Fruit fly (Drosophila melanogaster): ENCODE measurements around the gene CheA75a.

Gene CheA75a

DNA sequence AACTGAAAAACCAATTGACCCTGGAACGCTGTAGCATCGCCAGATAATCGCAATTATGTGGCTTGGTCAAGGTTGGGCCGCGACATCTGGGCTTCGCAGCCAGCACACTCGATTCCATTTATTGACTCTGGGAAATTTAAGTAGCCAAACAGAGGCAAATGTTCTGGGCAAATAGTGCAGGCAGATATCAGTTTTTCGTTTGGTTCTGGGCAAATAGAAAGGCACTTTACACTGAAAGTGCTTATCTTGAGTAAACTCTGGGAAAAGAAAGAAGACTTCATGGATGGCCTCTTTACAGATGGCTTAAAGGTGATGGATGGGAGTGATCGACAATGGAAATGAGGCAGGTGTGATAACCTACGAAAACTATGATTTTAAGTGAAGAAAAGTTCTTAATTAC is 9.8 kb upstream of the CheA75a start:
- TF ChIP-seq Hr78 (GFP tag; optimal IDR thresholded peaks at IDR 0.05) (no peak), CG9705 (GFP tag; optimal IDR thresholded peaks at IDR 0.05) (no peak), foxo (GFP tag; optimal IDR thresholded peaks at IDR 0.05) (no peak), Myc (optimal IDR thresholded peaks at IDR 0.05) (no peak), sv (GFP tag; optimal IDR thresholded peaks at IDR 0.05) (no peak), fru (GFP tag; optimal IDR thresholded peaks at IDR 0.05) (no peak), tai (GFP tag; optimal IDR thresholded peaks at IDR 0.05) (no peak), jim (GFP tag; optimal IDR thresholded peaks at IDR 0.05) (no peak), CrebA (GFP tag; optimal IDR thresholded peaks at IDR 0.05; ENCODE audit: borderline replicate concordance) (no peak), rgr (GFP tag; optimal IDR thresholded peaks at IDR 0.05) (no peak), dsf (GFP tag; optimal IDR thresholded peaks at IDR 0.05; ENCODE audit: borderline replicate concordance) (no peak), dmrt93B (GFP tag; optimal IDR thresholded peaks at IDR 0.05) (no peak), br (GFP tag; optimal IDR thresholded peaks at IDR 0.05) (no peak), Sp1 (GFP tag; optimal IDR thresholded peaks at IDR 0.05) (no peak), CG32264 (GFP tag; optimal IDR thresholded peaks at IDR 0.05) (no peak), N (GFP tag; optimal IDR thresholded peaks at IDR 0.05) (no peak), sage (GFP tag; optimal IDR thresholded peaks at IDR 0.05) (no peak), Abd-B (GFP tag; optimal IDR thresholded peaks at IDR 0.05) (no peak), Hnf4 (GFP tag; optimal IDR thresholded peaks at IDR 0.05) (no peak)

DNA sequence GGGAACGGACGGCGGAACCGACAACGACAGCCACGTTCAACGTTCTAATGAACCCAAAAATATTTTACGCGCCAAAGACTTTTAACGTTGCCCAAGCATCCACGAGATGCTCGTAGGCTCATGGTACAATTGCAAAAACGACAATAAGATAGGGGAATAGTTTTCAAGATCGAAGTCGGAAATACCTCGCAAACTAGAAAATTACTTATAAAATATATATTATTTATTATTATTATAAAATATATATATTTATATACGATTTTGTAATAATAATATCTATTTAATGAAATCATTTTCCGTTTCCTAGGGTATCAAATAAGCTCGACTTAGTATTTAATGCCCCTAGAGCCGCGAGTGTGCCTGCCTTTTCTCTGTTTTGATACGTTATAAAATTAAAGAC is 8.7 kb upstream of the CheA75a start:
- TF ChIP-seq fru (GFP tag; optimal IDR thresholded peaks at IDR 0.05) (peak; percentile 29), HLH106 (tag; optimal IDR thresholded peaks at IDR 0.05) (peak; percentile 8), woc (GFP tag; optimal IDR thresholded peaks at IDR 0.05) (no peak), h (GFP tag; optimal IDR thresholded peaks at IDR 0.05) (peak; percentile 22), foxo (GFP tag; optimal IDR thresholded peaks at IDR 0.05) (peak in 1 of 2 experiments; percentile 30), Dif (GFP tag; optimal IDR thresholded peaks at IDR 0.05; ENCODE audit: partially characterized antibody) (no peak)

DNA sequence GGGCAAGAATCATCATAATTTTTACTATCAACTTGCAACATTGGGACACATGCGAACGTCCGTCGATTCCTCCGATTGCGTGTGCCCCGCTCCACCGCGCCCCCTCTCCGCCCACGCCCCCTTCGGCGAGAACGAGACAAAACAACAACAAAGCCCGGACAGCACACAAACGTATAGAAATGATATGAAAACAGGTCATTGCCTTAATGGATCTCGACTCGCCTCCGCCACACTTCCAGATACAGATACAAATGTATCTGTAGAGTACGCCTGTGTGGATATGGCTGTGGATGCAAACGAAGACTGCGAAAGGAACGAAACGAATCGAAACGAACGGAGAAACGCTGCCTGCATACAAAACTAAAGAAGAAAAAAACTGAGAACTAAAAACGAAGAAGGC is 8.2 kb upstream of the CheA75a start:
- TF ChIP-seq N (GFP tag; optimal IDR thresholded peaks at IDR 0.05) (no peak), Dif (GFP tag; optimal IDR thresholded peaks at IDR 0.05; ENCODE audit: partially characterized antibody) (peak; percentile 18), Vsx2 (GFP tag; optimal IDR thresholded peaks at IDR 0.05; ENCODE audit: partially characterized antibody) (peak; percentile 23), sage (GFP tag; optimal IDR thresholded peaks at IDR 0.05) (no peak), jim (GFP tag; optimal IDR thresholded peaks at IDR 0.05) (no peak), pan (optimal IDR thresholded peaks at IDR 0.05) (no peak), psq (GFP tag; optimal IDR thresholded peaks at IDR 0.05) (peak; percentile 69), GATAd (GFP tag; optimal IDR thresholded peaks at IDR 0.05) (no peak), Dfd (GFP tag; optimal IDR thresholded peaks at IDR 0.05) (no peak), usp (GFP tag; optimal IDR thresholded peaks at IDR 0.05) (no peak), fru (GFP tag; optimal IDR thresholded peaks at IDR 0.05) (no peak)

DNA sequence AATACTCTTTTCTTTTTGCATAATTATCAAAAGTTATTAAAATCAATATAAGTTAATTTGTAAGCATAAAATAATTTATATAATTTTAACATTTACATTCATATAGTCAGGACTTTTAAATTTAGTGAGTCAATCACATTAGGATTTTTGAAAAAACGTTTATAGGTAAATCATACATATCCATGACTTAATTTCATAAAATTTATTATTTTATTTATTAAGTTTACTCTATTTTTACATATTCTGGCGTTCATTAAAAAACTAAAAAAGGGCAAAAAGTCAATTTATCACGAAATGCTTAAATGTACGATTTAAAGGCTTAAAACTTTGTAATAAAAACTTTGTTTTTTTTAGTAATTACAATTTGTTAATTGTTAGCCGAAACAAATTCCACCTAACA is 7.7 kb upstream of the CheA75a start:
- no peak for TF ChIP-seq Vsx2 (GFP tag; optimal IDR thresholded peaks at IDR 0.05; ENCODE audit: partially characterized antibody)
- TF ChIP-seq HLH106 (tag; optimal IDR thresholded peaks at IDR 0.05) = no peak
- TF ChIP-seq tai (GFP tag; optimal IDR thresholded peaks at IDR 0.05) = no peak
- TF ChIP-seq psq (GFP tag; optimal IDR thresholded peaks at IDR 0.05) = no peak
- TF ChIP-seq dl (GFP tag; optimal IDR thresholded peaks at IDR 0.05; ENCODE audit: insufficient read depth in 1 of 2, partially characterized antibody in 2 of 2) = no peak
- TF ChIP-seq GATAd (GFP tag; optimal IDR thresholded peaks at IDR 0.05) = no peak
- TF ChIP-seq Sp1 (GFP tag; optimal IDR thresholded peaks at IDR 0.05) = no peak
- no peak for TF ChIP-seq jim (GFP tag; optimal IDR thresholded peaks at IDR 0.05)
- TF ChIP-seq woc (GFP tag; optimal IDR thresholded peaks at IDR 0.05) = no peak
- TF ChIP-seq foxo (GFP tag; optimal IDR thresholded peaks at IDR 0.05) = no peak
- TF ChIP-seq Rel (GFP tag; optimal IDR thresholded peaks at IDR 0.05) = no peak
- TF ChIP-seq Rel (tag; optimal IDR thresholded peaks at IDR 0.05) = no peak
- no peak for TF ChIP-seq sage (GFP tag; optimal IDR thresholded peaks at IDR 0.05)

DNA sequence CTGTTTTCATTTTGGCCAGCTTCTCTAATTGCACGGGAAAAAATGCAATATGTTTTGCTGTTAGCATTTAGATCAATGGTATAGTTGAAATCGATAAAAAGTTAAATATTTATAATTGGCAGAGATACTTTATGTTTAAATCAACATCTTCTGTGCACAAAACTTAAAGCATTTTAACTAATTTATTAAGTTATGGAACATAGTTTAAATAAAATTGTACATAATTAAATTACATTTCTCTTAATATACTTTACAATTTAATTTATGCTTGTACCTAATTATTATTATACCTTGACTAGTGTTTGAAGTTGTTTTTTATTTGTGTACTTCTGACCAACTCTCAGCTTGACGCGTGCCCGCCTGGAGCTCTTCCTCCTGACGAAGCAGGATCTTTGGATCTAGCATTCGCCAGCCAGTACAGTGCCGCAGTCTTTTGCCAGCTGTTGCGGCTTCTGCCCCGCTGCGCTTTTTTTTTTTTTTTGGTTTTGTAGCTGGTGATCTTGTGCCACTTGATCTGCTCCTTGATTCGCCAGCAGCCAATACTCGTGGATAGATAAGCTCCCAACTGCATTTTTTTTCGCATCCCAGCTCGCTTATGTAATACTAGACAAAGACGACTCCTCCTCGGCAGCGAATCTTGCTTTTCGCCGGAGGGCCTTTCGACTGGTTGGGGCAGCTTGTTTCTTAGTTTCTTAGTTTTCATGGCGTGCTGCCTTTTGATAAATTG is 6.7 kb upstream of the CheA75a start:
- no peak for TF ChIP-seq Myc (optimal IDR thresholded peaks at IDR 0.05)
- no peak for TF ChIP-seq Rel (GFP tag; optimal IDR thresholded peaks at IDR 0.05)
- no peak for TF ChIP-seq Rel (tag; optimal IDR thresholded peaks at IDR 0.05)
- TF ChIP-seq jim (GFP tag; optimal IDR thresholded peaks at IDR 0.05) = no peak
- TF ChIP-seq Abd-B (GFP tag; optimal IDR thresholded peaks at IDR 0.05) = no peak
- TF ChIP-seq OdsH (GFP tag; optimal IDR thresholded peaks at IDR 0.05) = no peak

Measured in whole organism, wandering third instar larva.